Fruit fly (Drosophila melanogaster): ENCODE measurements around the gene Exo70.

dm6 chr3L:8421808-8422586 lies 10.3 kb downstream of the Exo70 start, which contains the start of gene CG32354:
- TF ChIP-seq CG10348 (GFP tag; IDR thresholded peaks at IDR 0.05) (no peak), CG4496 (GFP tag; IDR thresholded peaks at IDR 0.05) (0 out of 3 replicates have a peak, but pooled peaks have one; percentile 20), fd96Ca (GFP tag; IDR thresholded peaks at IDR 0.05) (no peak), CG17806 (tag; optimal IDR thresholded peaks at IDR 0.05) (no peak), CG12605 (GFP tag; IDR thresholded peaks at IDR 0.05) (peak; percentile 24; the same call in 1 of the 2 replicates), Snoo (tag; optimal IDR thresholded peaks at IDR 0.05) (no peak), EcR (GFP tag; optimal IDR thresholded peaks at IDR 0.05) (no peak)
